Fruit fly (Drosophila melanogaster) whole organism, wandering third instar larva: Measurements from ENCODE around the gene Rpn11.

Experiments
- CG32264 ChIP-seq: fragments of 200-800 bp; sonication (Bioruptor generic); optimal IDR thresholded peaks from 2 replicates; lab custom pipeline; 2016; ENCODE audit warnings: missing biosample characterization, missing genetic modification characterization
- HLH106 ChIP-seq: fragments of 200-800 bp; optimal IDR thresholded peaks from 3 replicates; lab custom pipeline; 2019; ENCODE audit warnings: missing biosample characterization, mild to moderate bottlenecking, missing genetic modification characterization, moderate library complexity
- Hr78 ChIP-seq: fragments of >200 bp; optimal IDR thresholded peaks from 2 replicates; lab custom pipeline; 2017; ENCODE audit warnings: missing biosample characterization, missing genetic modification characterization
- Hr83 ChIP-seq: fragments of 200-300 bp; sonication (Bioruptor generic); optimal IDR thresholded peaks from 2 replicates; lab custom pipeline; 2016; ENCODE audit warnings: missing biosample characterization, mild to moderate bottlenecking, missing genetic modification characterization, moderate library complexity; ENCODE audit not compliant: poor library complexity, severe bottlenecking
- Vsx2 ChIP-seq: fragments of 200-300, 225-300 bp; sonication (Bioruptor generic); optimal IDR thresholded peaks from 2 replicates; lab custom pipeline; 2018; ENCODE audit warnings: missing biosample characterization, missing genetic modification characterization; ENCODE audit not compliant: partially characterized antibody
- fru ChIP-seq: fragments of 200-800 bp; sonication (Bioruptor generic); optimal IDR thresholded peaks from 3 replicates; lab custom pipeline; 2016; ENCODE audit warnings: missing biosample characterization, mild to moderate bottlenecking, missing genetic modification characterization
- h ChIP-seq: fragments of 200-800 bp; sonication (Bioruptor generic); optimal IDR thresholded peaks from 3 replicates; lab custom pipeline; 2016; ENCODE audit warnings: missing biosample characterization, mild to moderate bottlenecking, missing genetic modification characterization
- jim ChIP-seq: fragments of 175-275, 200-325 bp; sonication (Bioruptor generic); optimal IDR thresholded peaks from 2 replicates; lab custom pipeline; 2016; ENCODE audit warnings: missing biosample characterization, mild to moderate bottlenecking, missing genetic modification characterization
- pan ChIP-seq: fragments of >200 bp; optimal IDR thresholded peaks from 2 replicates; lab custom pipeline; 2017

- TF ChIP-seq CG32264 = no peak
- no peak for TF ChIP-seq Hr78
- no peak for TF ChIP-seq Vsx2 (GFP tag; lab: Kevin White, UChicago)
- TF ChIP-seq pan (lab: Kevin White, UChicago) = no peak
- TF ChIP-seq Hr83 (GFP tag; lab: Kevin White, UChicago) = no peak
- TF ChIP-seq HLH106 (tag; lab: Kevin White, UChicago) = no peak
- TF ChIP-seq fru (GFP tag; lab: Kevin White, UChicago) = no peak
- TF ChIP-seq h (GFP tag; lab: Kevin White, UChicago) = no peak
- TF ChIP-seq jim (GFP tag; lab: Kevin White, UChicago) = no peak
Observed at dm6 chr2L:5092597-5092991, 33.0 kb upstream of the Rpn11 start.
